Worm (Caenorhabditis elegans): Measurements from ENCODE around the gene lrr-1.

- TF ChIP-seq lin-13 (GFP tag; optimal IDR thresholded peaks at IDR 0.05) (no peak), zip-11 (GFP tag; IDR thresholded peaks at IDR 0.05) (no peak), lin-29 (GFP tag; IDR thresholded peaks at IDR 0.05) (no peak), snpc-4 (tag; optimal IDR thresholded peaks at IDR 0.05) (no peak), ctbp-1 (GFP tag; IDR thresholded peaks at IDR 0.05) (no peak), ceh-62 (tag; optimal IDR thresholded peaks at IDR 0.05) (no peak), lin-39 (tag; optimal IDR thresholded peaks at IDR 0.05) (no peak), hlh-30 (tag; optimal IDR thresholded peaks at IDR 0.05; ENCODE audit: insufficient read depth) (no peak), R02D3.7 (tag; optimal IDR thresholded peaks at IDR 0.05) (no peak), dve-1 (tag; optimal IDR thresholded peaks at IDR 0.05; ENCODE audit: insufficient read depth) (no peak), ztf-11 (tag; optimal IDR thresholded peaks at IDR 0.05) (no peak), dmd-6 (GFP tag; IDR thresholded peaks at IDR 0.05) (no peak), zfp-2 (tag; optimal IDR thresholded peaks at IDR 0.05) (no peak), fkh-10 (GFP tag; optimal IDR thresholded peaks at IDR 0.05) (no peak)
These were observed 25.6 kb upstream of the lrr-1 start, which contains the start of gene smc-5 for ce11 chrII:5061794-5062368.
